Fruit fly (Drosophila melanogaster): ENCODE measurements around the gene CG17187.

DNA sequence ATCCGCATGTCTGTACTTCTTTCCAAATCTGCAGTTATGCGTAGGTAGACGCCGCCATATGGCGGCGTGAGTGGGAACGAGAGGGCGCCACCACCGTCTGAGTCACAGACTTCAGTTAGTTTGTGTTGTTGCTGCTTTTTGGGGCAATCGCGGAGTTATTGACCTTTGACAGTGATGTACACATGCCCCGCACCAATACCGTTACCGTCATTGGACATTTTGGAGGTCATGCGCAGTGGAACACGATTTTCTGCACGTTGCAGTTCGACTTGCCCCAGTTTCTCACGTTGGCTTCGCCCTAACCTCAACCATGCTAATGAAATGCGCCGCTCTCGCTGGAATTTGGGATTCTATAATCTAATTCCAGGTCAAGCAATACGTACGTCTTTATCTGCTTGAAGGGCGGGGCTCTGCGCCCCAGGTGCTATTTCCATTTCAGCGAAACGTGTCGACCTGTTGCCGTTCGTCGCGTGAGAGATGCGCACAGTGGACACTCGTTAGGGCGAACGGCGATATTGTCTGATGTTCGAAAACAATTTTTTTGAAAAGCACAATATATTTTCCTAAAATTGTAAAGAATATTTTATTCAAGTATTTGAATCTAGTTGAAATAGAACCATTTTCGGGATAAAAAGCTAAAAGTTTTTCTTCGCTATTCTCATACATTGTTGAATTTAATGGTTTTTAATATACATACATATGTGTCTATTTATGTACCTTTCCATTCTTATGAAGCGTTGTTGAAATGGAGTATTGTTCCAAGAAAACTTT, 20.2 kb downstream of the CG17187 start:
- TF ChIP-seq insv (optimal IDR thresholded peaks at IDR 0.05), result no peak
- TF ChIP-seq h (optimal IDR thresholded peaks at IDR 0.05), result no peak

Measured in Kc167 (cell line).